Worm (Caenorhabditis elegans): ENCODE data around the gene F26F2.8.

DNA sequence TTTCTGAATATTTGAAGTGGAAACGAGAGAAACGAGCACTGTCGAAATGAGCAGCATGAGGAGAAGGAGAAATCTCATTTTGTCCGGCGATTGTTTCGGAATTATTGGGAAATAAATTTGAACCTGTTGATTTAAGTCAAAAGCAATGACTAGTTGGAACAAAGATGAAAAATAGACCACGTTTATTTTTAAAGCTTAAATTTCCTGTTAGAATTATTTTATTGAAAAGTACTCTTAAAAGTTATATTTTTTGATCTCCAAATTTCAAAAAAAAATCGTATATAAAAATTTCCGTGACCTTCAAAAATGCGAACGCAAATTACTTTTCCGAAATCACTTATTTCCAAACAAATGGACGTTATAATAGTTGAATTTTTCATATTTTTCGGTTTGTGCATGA, 16.3 kb downstream of the F26F2.8 start, which contains the start of gene F26F2.11:
- TF ChIP-seq nhr-11 (tag; optimal IDR thresholded peaks at IDR 0.05) (no peak), ztf-1 (GFP tag; conservative IDR thresholded peaks at IDR 0.05) (no peak), snpc-4 (tag; optimal IDR thresholded peaks at IDR 0.05) (no peak), nhr-237 (tag; optimal IDR thresholded peaks at IDR 0.05) (no peak), ama-1 (optimal IDR thresholded peaks at IDR 0.05) (no peak), zag-1 (tag; optimal IDR thresholded peaks at IDR 0.05) (no peak), elt-3 (tag; optimal IDR thresholded peaks at IDR 0.05) (no peak), skn-1 (tag; optimal IDR thresholded peaks at IDR 0.05) (no peak), egl-27 (tag; optimal IDR thresholded peaks at IDR 0.05) (no peak), mdl-1 (tag; optimal IDR thresholded peaks at IDR 0.05) (no peak), lin-39 (tag; optimal IDR thresholded peaks at IDR 0.05) (no peak), unc-39 (tag; optimal IDR thresholded peaks at IDR 0.05) (no peak), lin-13 (GFP tag; optimal IDR thresholded peaks at IDR 0.05) (no peak), F13H6.1 (tag; optimal IDR thresholded peaks at IDR 0.05) (no peak)
